Worm (Caenorhabditis elegans) whole organism, L4/young adult: ENCODE measurements around the gene T28D9.11.

Experiments
- dao-5 ChIP-seq: sonication (generic microtip); optimal IDR thresholded peaks from 2 replicates; lab custom pipeline; 2016; ENCODE audit warnings: missing genotype, missing genetic modification characterization, moderate library complexity, missing compliant biosample characterization
- him-1 ChIP-seq: sonication (generic microtip); optimal IDR thresholded peaks from 2 replicates; lab custom pipeline; 2016; ENCODE audit warnings: missing genotype, missing genetic modification reagents, missing genetic modification characterization, missing compliant biosample characterization

- TF ChIP-seq dao-5 (tag; lab: Kevin White, UChicago) (no peak), him-1 (tag; lab: Kevin White, UChicago) (no peak)
Measured at ce11 chrII:6519703-6520102, 27.9 kb upstream of the T28D9.11 start.
